Fruit fly (Drosophila melanogaster) whole organism, embryonic: ENCODE data around the gene CG33927.

ENCODE experiments used
- Adf1 ChIP-seq: fragments of 200-800 bp; sonication (Bioruptor generic); IDR thresholded peaks from 2 replicates; pipeline ENCODE4 v1.3.6; 2022; ENCODE audit warnings: missing biosample characterization, missing genetic modification characterization
- CG12391 ChIP-seq: fragments of 200-800 bp; sonication (Bioruptor generic); optimal IDR thresholded peaks from 3 replicates; lab custom pipeline; 2018; ENCODE audit warnings: missing biosample characterization, mild to moderate bottlenecking, missing genetic modification characterization, moderate library complexity
- CG12769 ChIP-seq: fragments of 200-800 bp; sonication (Bioruptor generic); optimal IDR thresholded peaks from 2 replicates; lab custom pipeline; 2019; ENCODE audit warnings: missing biosample characterization, mild to moderate bottlenecking, missing genetic modification characterization, moderate library complexity
- CG13894 ChIP-seq: fragments of 200-800 bp; sonication (Bioruptor generic); optimal IDR thresholded peaks from 3 replicates; lab custom pipeline; 2018; ENCODE audit warnings: missing biosample characterization, mild to moderate bottlenecking, missing genetic modification characterization, moderate library complexity
- CG14965 ChIP-seq: fragments of 200-800 bp; sonication (Bioruptor generic); optimal IDR thresholded peaks from 2 replicates; lab custom pipeline; 2016; ENCODE audit warnings: missing biosample characterization, missing genetic modification characterization, borderline replicate concordance
- CG1602 ChIP-seq: fragments of 200-800 bp; sonication (Bioruptor generic); optimal IDR thresholded peaks from 3 replicates; lab custom pipeline; 2016; ENCODE audit warnings: missing biosample characterization, missing genetic modification characterization
- CG17186 ChIP-seq: fragments of 200-800 bp; sonication (Bioruptor generic); optimal IDR thresholded peaks from 3 replicates; lab custom pipeline; 2017; ENCODE audit warnings: missing biosample characterization, missing genetic modification reagents, missing genetic modification characterization
- CG17385 ChIP-seq: fragments of 200-800 bp; sonication (Bioruptor generic); optimal IDR thresholded peaks from 3 replicates; lab custom pipeline; 2018; ENCODE audit warnings: missing biosample characterization, mild to moderate bottlenecking, missing genetic modification characterization
- CG1832 ChIP-seq: fragments of 200-800 bp; sonication (Bioruptor generic); optimal IDR thresholded peaks from 2 replicates; lab custom pipeline; 2017; ENCODE audit warnings: missing biosample characterization, mild to moderate bottlenecking, missing genetic modification characterization, inconsistent platforms
- CG2116 ChIP-seq: fragments of 200-800 bp; sonication (Bioruptor generic); optimal IDR thresholded peaks from 3 replicates; lab custom pipeline; 2018; ENCODE audit warnings: missing biosample characterization, mild to moderate bottlenecking, missing genetic modification characterization
- CG3065 ChIP-seq: fragments of 200-800 bp; sonication (Bioruptor generic); optimal IDR thresholded peaks from 2 replicates; lab custom pipeline; 2016; ENCODE audit warnings: missing biosample characterization, missing genetic modification characterization
- CG3407 ChIP-seq: fragments of 200-800 bp; sonication (Bioruptor generic); optimal IDR thresholded peaks from 2 replicates; lab custom pipeline; 2018; ENCODE audit warnings: missing biosample characterization, mild to moderate bottlenecking, missing genetic modification characterization
- CG4730 ChIP-seq: fragments of 200-800 bp; sonication (Bioruptor generic); IDR thresholded peaks from 2 replicates; pipeline ENCODE4 v1.3.6; 2022; ENCODE audit warnings: missing biosample characterization, missing genetic modification characterization
- CG4854 ChIP-seq: fragments of 200-800 bp; sonication (Bioruptor generic); optimal IDR thresholded peaks from 2 replicates; lab custom pipeline; 2016; ENCODE audit warnings: missing biosample characterization, missing genetic modification characterization, inconsistent platforms
- CG7745 ChIP-seq: fragments of 200-800 bp; sonication (Bioruptor generic); optimal IDR thresholded peaks from 2 replicates; lab custom pipeline; 2018; ENCODE audit warnings: missing biosample characterization, mild to moderate bottlenecking, missing genetic modification characterization, moderate library complexity
- CG7928 ChIP-seq: fragments of 200-800 bp; sonication (Bioruptor generic); optimal IDR thresholded peaks from 2 replicates; lab custom pipeline; 2017; ENCODE audit warnings: missing biosample characterization, mild to moderate bottlenecking, missing genetic modification characterization
- CG9817 ChIP-seq: fragments of 200-800 bp; sonication (Bioruptor generic); optimal IDR thresholded peaks from 2 replicates; lab custom pipeline; 2018; ENCODE audit warnings: missing biosample characterization, mild to moderate bottlenecking, missing genetic modification characterization, moderate library complexity
- Chrac-16 ChIP-seq: fragments of 200-800 bp; sonication (Bioruptor generic); optimal IDR thresholded peaks from 3 replicates; lab custom pipeline; 2016; ENCODE audit warnings: missing biosample characterization, missing genetic modification characterization
- CkIIα-i1 ChIP-seq: fragments of 200-800 bp; sonication (Bioruptor generic); IDR thresholded peaks from 2 replicates; pipeline ENCODE4 v1.3.6; 2022; ENCODE audit warnings: missing biosample characterization, missing genetic modification characterization
- Deaf1 ChIP-seq: fragments of 200-800 bp; optimal IDR thresholded peaks from 3 replicates; lab custom pipeline; 2019; ENCODE audit warnings: missing biosample characterization, mild to moderate bottlenecking, missing genetic modification characterization, moderate library complexity
- Fer1 ChIP-seq: fragments of 200-800 bp; sonication (Bioruptor generic); optimal IDR thresholded peaks from 2 replicates; lab custom pipeline; 2017; ENCODE audit warnings: missing biosample characterization, mild to moderate bottlenecking, missing genetic modification characterization
- H15 ChIP-seq: fragments of 200-800 bp; sonication (Bioruptor generic); IDR thresholded peaks from 3 replicates; pipeline ENCODE4 v1.3.6; 2022; ENCODE audit warnings: missing biosample characterization, missing genetic modification characterization
- Hmr ChIP-seq: fragments of 200-800 bp; sonication (Bioruptor generic); optimal IDR thresholded peaks from 3 replicates; lab custom pipeline; 2017; ENCODE audit warnings: mild to moderate bottlenecking, missing biosample characterization, missing genetic modification reagents, missing genetic modification characterization
- Hr51 ChIP-seq, 2 experiments: fragments of 200-800 bp; sonication (Bioruptor generic); optimal IDR thresholded peaks; 2 replicates in 1 of 2; 3 replicates in 1 of 2; lab custom pipeline; 2016 to 2018; ENCODE audit warnings: missing biosample characterization in 2 of 2, missing genetic modification characterization in 2 of 2, mild to moderate bottlenecking in 1 of 2, moderate library complexity in 1 of 2
- Oli ChIP-seq: fragments of 200-800 bp; sonication (Bioruptor generic); optimal IDR thresholded peaks from 2 replicates; lab custom pipeline; 2018; ENCODE audit warnings: missing biosample characterization, mild to moderate bottlenecking, missing genetic modification characterization, moderate library complexity
- Ptx1 ChIP-seq: fragments of 200-800 bp; sonication (Bioruptor generic); IDR thresholded peaks from 2 replicates; pipeline ENCODE4 v1.3.6; 2022; ENCODE audit warnings: missing biosample characterization, missing genetic modification characterization
- Usf ChIP-seq: fragments of 200-800 bp; sonication (Bioruptor generic); optimal IDR thresholded peaks from 2 replicates; lab custom pipeline; 2017; ENCODE audit warnings: missing genotype, missing biosample characterization, missing genetic modification characterization
- abd-A ChIP-seq: fragments of 200-800 bp; sonication (Bioruptor generic); optimal IDR thresholded peaks from 3 replicates; lab custom pipeline; 2019; ENCODE audit warnings: missing biosample characterization, mild to moderate bottlenecking, missing genetic modification characterization, moderate library complexity
- chm ChIP-seq: fragments of 200-800 bp; sonication (Bioruptor generic); IDR thresholded peaks from 2 replicates; pipeline ENCODE4 v1.3.6; 2022; ENCODE audit warnings: missing biosample characterization, missing genetic modification characterization
- croc ChIP-seq: fragments of 200-800 bp; sonication (Bioruptor generic); conservative IDR thresholded peaks from 3 replicates; pipeline ENCODE4 v1.3.6; 2022; ENCODE audit warnings: missing biosample characterization, missing genetic modification characterization
- crol ChIP-seq: fragments of 200-800 bp; sonication (Bioruptor generic); IDR thresholded peaks from 2 replicates; pipeline ENCODE4 v1.3.6; 2022; ENCODE audit warnings: missing biosample characterization, missing genetic modification characterization
- ems ChIP-seq: fragments of 200-800 bp; sonication (Bioruptor generic); optimal IDR thresholded peaks from 3 replicates; lab custom pipeline; 2016; ENCODE audit warnings: missing biosample characterization, missing genetic modification characterization
- eyg ChIP-seq: fragments of 200-800 bp; sonication (Bioruptor generic); optimal IDR thresholded peaks from 3 replicates; lab custom pipeline; 2016; ENCODE audit warnings: missing biosample characterization, missing genetic modification characterization
- ftz-f1 ChIP-seq: fragments of 200-800 bp; sonication (Bioruptor generic); optimal IDR thresholded peaks from 2 replicates; lab custom pipeline; 2016; ENCODE audit warnings: missing biosample characterization, missing genetic modification characterization
- gcm ChIP-seq: fragments of 200-800 bp; sonication (Bioruptor generic); optimal IDR thresholded peaks from 2 replicates; lab custom pipeline; 2019; ENCODE audit warnings: missing biosample characterization, mild to moderate bottlenecking, missing genetic modification characterization, moderate library complexity
- grau ChIP-seq: fragments of 200-800 bp; optimal IDR thresholded peaks from 3 replicates; lab custom pipeline; 2019; ENCODE audit warnings: missing biosample characterization, mild to moderate bottlenecking, missing genetic modification characterization, moderate library complexity
- grn ChIP-seq: fragments of 200-800 bp; sonication (Bioruptor generic); optimal IDR thresholded peaks from 3 replicates; lab custom pipeline; 2017; ENCODE audit warnings: missing biosample characterization, missing genetic modification characterization
- ind ChIP-seq: fragments of 200-800 bp; sonication (Bioruptor generic); optimal IDR thresholded peaks from 3 replicates; lab custom pipeline; 2016; ENCODE audit warnings: missing biosample characterization, missing genetic modification characterization
- kah ChIP-seq: fragments of 200-800 bp; sonication (Bioruptor generic); optimal IDR thresholded peaks from 2 replicates; lab custom pipeline; 2018; ENCODE audit warnings: missing biosample characterization, mild to moderate bottlenecking, missing genetic modification characterization
- kay ChIP-seq: fragments of 200-800 bp; sonication (Bioruptor generic); optimal IDR thresholded peaks from 2 replicates; lab custom pipeline; 2016; ENCODE audit warnings: missing biosample characterization, missing genetic modification characterization
- nerfin-1 ChIP-seq: fragments of 200-800 bp; sonication (Bioruptor generic); optimal IDR thresholded peaks from 3 replicates; lab custom pipeline; 2019; ENCODE audit warnings: missing biosample characterization, mild to moderate bottlenecking, missing genetic modification characterization, moderate library complexity
- peb ChIP-seq: fragments of 200-800 bp; sonication (Bioruptor generic); IDR thresholded peaks from 2 replicates; pipeline ENCODE4 v1.3.6; 2022; ENCODE audit warnings: missing biosample characterization, missing genetic modification characterization
- pho ChIP-seq: fragments of 200-800 bp; sonication (Bioruptor generic); optimal IDR thresholded peaks from 2 replicates; lab custom pipeline; 2016; ENCODE audit warnings: missing biosample characterization, missing genetic modification characterization
- pum ChIP-seq: fragments of 200-800 bp; sonication (Bioruptor generic); optimal IDR thresholded peaks from 2 replicates; lab custom pipeline; 2016; ENCODE audit warnings: missing biosample characterization, missing genetic modification characterization
- ro ChIP-seq: fragments of 200-800 bp; sonication (Bioruptor generic); IDR thresholded peaks from 2 replicates; pipeline ENCODE4 v1.3.6; 2022; ENCODE audit warnings: missing biosample characterization, missing genetic modification characterization
- seq ChIP-seq: fragments of 200-800 bp; sonication (Bioruptor generic); IDR thresholded peaks from 2 replicates; pipeline ENCODE4 v1.3.6; 2022; ENCODE audit warnings: missing biosample characterization, missing genetic modification characterization
- ssp ChIP-seq: fragments of 200-800 bp; sonication (Bioruptor generic); IDR thresholded peaks from 2 replicates; pipeline ENCODE4 v1.3.6; 2022; ENCODE audit warnings: missing biosample characterization, missing genetic modification characterization
- tin ChIP-seq: fragments of 200-800 bp; sonication (Bioruptor generic); optimal IDR thresholded peaks from 3 replicates; lab custom pipeline; 2016; ENCODE audit warnings: missing biosample characterization, missing genetic modification characterization
- toy ChIP-seq: fragments of 200-800 bp; sonication (Bioruptor generic); IDR thresholded peaks from 2 replicates; pipeline ENCODE4 v1.3.6; 2022; ENCODE audit warnings: missing biosample characterization, missing genetic modification characterization
- vfl ChIP-seq: fragments of 200-800 bp; sonication (Bioruptor generic); optimal IDR thresholded peaks from 2 replicates; lab custom pipeline; 2016; ENCODE audit warnings: missing biosample characterization, missing genetic modification characterization
- wdn ChIP-seq: fragments of 200-800 bp; sonication (Bioruptor generic); IDR thresholded peaks from 2 replicates; pipeline ENCODE4 v1.3.6; 2022; ENCODE audit warnings: missing biosample characterization, missing genetic modification characterization

CG33927 gene

DNA sequence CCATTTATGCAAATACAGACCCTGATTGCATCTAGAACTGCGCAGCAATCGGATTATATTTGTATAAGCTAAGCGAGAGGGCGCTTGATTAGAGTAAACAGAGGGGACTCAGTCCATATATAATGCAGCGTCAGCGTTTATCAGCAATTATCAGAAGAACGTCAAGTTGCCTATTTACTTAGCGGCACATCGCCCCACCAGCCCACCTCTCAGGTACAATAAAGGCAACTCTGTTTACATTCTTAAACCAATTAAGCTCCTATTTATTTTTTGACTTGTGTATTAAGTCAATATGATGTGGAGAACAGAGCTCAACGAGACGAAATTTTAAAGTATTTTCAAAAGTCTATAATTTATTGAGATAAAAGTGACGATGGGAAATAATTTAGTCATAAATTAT is 25.5 kb downstream of the CG33927 start (continued):
- TF ChIP-seq Hmr (GFP tag; lab: Kevin White, UChicago) (peak; percentile 90), ro (GFP tag; lab: Robert Waterston, UW) (no peak), kay (GFP tag; lab: Kevin White, UChicago) (peak; percentile 90), pho (no peak)

DNA sequence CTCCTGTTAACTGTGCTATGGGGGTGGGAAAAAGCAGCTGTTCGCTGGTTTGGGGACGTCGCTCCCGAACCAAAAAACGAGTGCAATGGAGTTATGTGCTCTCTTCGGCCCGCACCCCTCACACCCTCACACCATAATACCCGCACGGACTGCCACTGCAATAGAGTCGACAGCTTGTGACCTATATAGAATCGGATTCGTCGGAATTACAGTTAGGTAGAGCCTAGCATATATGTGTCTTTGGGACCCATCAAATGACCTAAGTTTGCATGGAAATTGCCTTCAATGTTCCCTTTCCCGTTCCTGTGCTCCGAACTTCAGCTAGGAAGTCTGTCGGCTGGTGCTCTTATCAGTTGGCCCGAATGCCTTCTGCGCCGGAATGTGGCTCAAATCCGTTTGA is 26.2 kb downstream of the CG33927 start:
- no peak for TF ChIP-seq vfl
- no peak for TF ChIP-seq CkIIα-i1
- no peak for TF ChIP-seq eyg (GFP tag; lab: Kevin White, UChicago)
- no peak for TF ChIP-seq pum (GFP tag; lab: Kevin White, UChicago)
- TF ChIP-seq tin (GFP tag; lab: Kevin White, UChicago): no peak
- no peak for TF ChIP-seq CG17385 (GFP tag; lab: Kevin White, UChicago)
- peak; percentile 57 for TF ChIP-seq abd-A
- TF ChIP-seq nerfin-1: peak; percentile 18
- TF ChIP-seq crol (GFP tag; lab: Robert Waterston, UW): 0 out of 2 replicates have a peak, but pooled peaks have one; percentile 26
- TF ChIP-seq Fer1: peak; percentile 23
- TF ChIP-seq CG7928 (GFP tag; lab: Kevin White, UChicago): no peak
- no peak for TF ChIP-seq CG3407
- no peak for TF ChIP-seq kah (GFP tag; lab: Kevin White, UChicago)
- TF ChIP-seq grn (GFP tag; lab: Kevin White, UChicago): no peak
- no peak for TF ChIP-seq CG3065 (GFP tag; lab: Kevin White, UChicago)
- TF ChIP-seq CG7745 (tag; lab: Kevin White, UChicago): no peak
- TF ChIP-seq CG1602 (GFP tag; lab: Kevin White, UChicago): no peak
- peak; percentile 24 for TF ChIP-seq gcm (GFP tag; lab: Kevin White, UChicago)
- TF ChIP-seq toy: no peak
- no peak for TF ChIP-seq Ptx1
- TF ChIP-seq seq (GFP tag; lab: Robert Waterston, UW): peak; percentile 22; the same call in 1 of the 2 replicates
- no peak for TF ChIP-seq ind (GFP tag; lab: Kevin White, UChicago)
- no peak for TF ChIP-seq Hr51 (GFP tag; optimal IDR thresholded peaks at IDR 0.05; lab: Kevin White, UChicago)
- TF ChIP-seq Deaf1 (tag; lab: Kevin White, UChicago): peak; percentile 85
- peak; percentile 95 for TF ChIP-seq CG13894
- no peak for TF ChIP-seq CG9817 (tag; lab: Kevin White, UChicago)

DNA sequence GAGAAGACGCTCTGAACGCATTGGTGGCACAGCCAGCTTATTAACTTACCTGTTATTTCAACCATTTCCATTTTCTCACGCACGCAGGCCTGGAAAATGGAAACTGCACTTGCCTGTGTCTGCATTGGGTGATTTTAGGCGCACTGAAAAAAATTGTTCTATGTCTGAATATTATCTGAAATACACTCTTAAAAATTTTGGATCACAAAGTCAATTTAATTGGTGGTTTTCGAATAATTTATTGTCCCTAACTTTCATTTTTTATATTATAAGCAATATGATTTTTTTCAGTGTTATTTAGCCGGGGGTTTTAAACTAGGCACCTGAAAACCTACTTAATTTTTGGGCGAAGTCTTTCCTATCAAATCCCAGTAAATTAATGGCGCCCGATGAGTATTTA is 27.3 kb downstream of the CG33927 start:
- peak; percentile 72 for TF ChIP-seq CG4730 (GFP tag; lab: Robert Waterston, UW)
- TF ChIP-seq peb: peak; percentile 60; the same call in 1 of the 2 replicates
- TF ChIP-seq CG1832 (GFP tag; lab: Kevin White, UChicago): no peak
- TF ChIP-seq CG12391 (tag; lab: Kevin White, UChicago): peak; percentile 78
- peak; percentile 67 for TF ChIP-seq grau (tag; lab: Kevin White, UChicago)
- TF ChIP-seq CG14965 (GFP tag; lab: Kevin White, UChicago): peak; percentile 14
- TF ChIP-seq H15 (GFP tag; lab: Robert Waterston, UW): peak; percentile 78; the same call in 2 of the 3 replicates
- peak; percentile 49 for TF ChIP-seq CG12769 (tag; lab: Kevin White, UChicago)
- peak; percentile 54 for TF ChIP-seq ssp
- TF ChIP-seq ems (GFP tag; lab: Kevin White, UChicago): no peak
- peak; percentile 75 for TF ChIP-seq CG4854 (GFP tag; lab: Kevin White, UChicago)
- no peak for TF ChIP-seq wdn (GFP tag; lab: Robert Waterston, UW)
- TF ChIP-seq Usf (GFP tag; lab: Kevin White, UChicago): peak; percentile 48
- TF ChIP-seq Adf1 (GFP tag; lab: Robert Waterston, UW): no peak
- peak; percentile 72 for TF ChIP-seq Oli (tag; lab: Kevin White, UChicago)
- peak; percentile 78 for TF ChIP-seq chm (GFP tag; lab: Robert Waterston, UW)
- TF ChIP-seq CG17186 (GFP tag; lab: Kevin White, UChicago): peak; percentile 32
- TF ChIP-seq CG2116 (GFP tag; lab: Kevin White, UChicago): peak; percentile 25
- no peak for TF ChIP-seq ftz-f1
- TF ChIP-seq croc (GFP tag; lab: Robert Waterston, UW): peak; percentile 77; the same call in 2 of the 3 replicates
- TF ChIP-seq abd-A: peak; percentile 70
- TF ChIP-seq Chrac-16 (GFP tag; lab: Kevin White, UChicago): peak; percentile 75
